Fruit fly (Drosophila melanogaster) whole organism, prepupa: ENCODE data around the gene PolD1.
A peak's percentile ranks its signal among the peaks of the same experiment; 100 is the strongest.

ENCODE experiments used
- CG10631 ChIP-seq: fragments of 200-800 bp; sonication (Bioruptor generic); optimal IDR thresholded peaks from 2 replicates; lab custom pipeline; 2016; ENCODE audit warnings: missing biosample characterization, missing genetic modification characterization
- CG10669 ChIP-seq: fragments of 200-800 bp; sonication (Bioruptor generic); optimal IDR thresholded peaks from 3 replicates; lab custom pipeline; 2018; ENCODE audit warnings: missing biosample characterization, mild to moderate bottlenecking, missing genetic modification characterization, moderate library complexity
- CG11294 ChIP-seq: fragments of 200-800 bp; sonication (Bioruptor generic); IDR thresholded peaks from 2 replicates; pipeline ENCODE4 v1.3.6; 2022; ENCODE audit warnings: missing biosample characterization, missing genetic modification characterization
- CG11762 ChIP-seq: fragments of 200-800 bp; sonication (Bioruptor generic); optimal IDR thresholded peaks from 3 replicates; lab custom pipeline; 2016; ENCODE audit warnings: missing biosample characterization, missing genetic modification characterization; ENCODE audit not compliant: insufficient read depth
- CG11902 ChIP-seq: fragments of 200-800 bp; sonication (Bioruptor generic); optimal IDR thresholded peaks from 3 replicates; lab custom pipeline; 2016; ENCODE audit warnings: missing biosample characterization, missing genetic modification characterization
- CG15336 ChIP-seq: fragments of 200-800 bp; sonication (Bioruptor generic); IDR thresholded peaks from 2 replicates; pipeline ENCODE4 v1.3.6; 2022; ENCODE audit warnings: missing biosample characterization, missing genetic modification characterization
- CG1621 ChIP-seq: fragments of 200-800 bp; sonication (Bioruptor generic); optimal IDR thresholded peaks from 3 replicates; lab custom pipeline; 2018; ENCODE audit warnings: missing biosample characterization, mild to moderate bottlenecking, missing genetic modification characterization
- CG16779 ChIP-seq: fragments of 200-800 bp; sonication (Bioruptor generic); optimal IDR thresholded peaks from 3 replicates; lab custom pipeline; 2017; ENCODE audit warnings: missing biosample characterization, mild to moderate bottlenecking, missing genetic modification characterization
- CG3032 ChIP-seq: fragments of 200-800 bp; optimal IDR thresholded peaks from 2 replicates; lab custom pipeline; 2019; ENCODE audit warnings: missing biosample characterization, mild to moderate bottlenecking, missing genetic modification characterization, moderate library complexity
- CG31627 ChIP-seq: fragments of 200-800 bp; sonication (Bioruptor generic); optimal IDR thresholded peaks from 3 replicates; lab custom pipeline; 2016; ENCODE audit warnings: missing biosample characterization, missing genetic modification characterization
- CG32006 ChIP-seq: fragments of 200-800 bp; sonication (Bioruptor generic); optimal IDR thresholded peaks from 3 replicates; lab custom pipeline; 2017; ENCODE audit warnings: missing biosample characterization, mild to moderate bottlenecking, missing genetic modification characterization
- CG34406 ChIP-seq: fragments of 200-800 bp; sonication (Bioruptor generic); optimal IDR thresholded peaks from 3 replicates; lab custom pipeline; 2016; ENCODE audit warnings: missing biosample characterization, missing genetic modification characterization
- CG3919 ChIP-seq: fragments of 200-800 bp; sonication (Bioruptor generic); optimal IDR thresholded peaks from 3 replicates; lab custom pipeline; 2016; ENCODE audit warnings: missing biosample characterization, missing genetic modification characterization
- CG4318 ChIP-seq: fragments of 200-800 bp; sonication (Bioruptor generic); optimal IDR thresholded peaks from 3 replicates; lab custom pipeline; 2017; ENCODE audit warnings: missing biosample characterization, mild to moderate bottlenecking, missing genetic modification characterization
- CG6163 ChIP-seq: fragments of 200-800 bp; sonication (Bioruptor generic); IDR thresholded peaks from 3 replicates; pipeline ENCODE4 v1.3.6; 2022; ENCODE audit warnings: missing biosample characterization, missing genetic modification characterization
- CG6276 ChIP-seq: fragments of 200-800 bp; sonication (Bioruptor generic); optimal IDR thresholded peaks from 2 replicates; lab custom pipeline; 2017; ENCODE audit warnings: missing biosample characterization, mild to moderate bottlenecking, missing genetic modification characterization
- CG6792 ChIP-seq: fragments of 200-800 bp; sonication (Bioruptor generic); optimal IDR thresholded peaks from 3 replicates; lab custom pipeline; 2016; ENCODE audit warnings: missing biosample characterization, missing genetic modification characterization
- CG6808 ChIP-seq: fragments of 200-800 bp; sonication (Bioruptor generic); optimal IDR thresholded peaks from 3 replicates; lab custom pipeline; 2017; ENCODE audit warnings: missing biosample characterization, missing genetic modification characterization, mild to moderate bottlenecking, moderate library complexity, missing genetic modification reagents
- CG6854 ChIP-seq: fragments of 200-800 bp; sonication (Bioruptor generic); optimal IDR thresholded peaks from 2 replicates; lab custom pipeline; 2017; ENCODE audit warnings: missing biosample characterization, mild to moderate bottlenecking, missing genetic modification characterization
- CG7368 ChIP-seq: fragments of 200-800 bp; sonication (Bioruptor generic); optimal IDR thresholded peaks from 3 replicates; lab custom pipeline; 2016; ENCODE audit warnings: missing biosample characterization, missing genetic modification characterization
- CG8119 ChIP-seq: fragments of 200-800 bp; sonication (Bioruptor generic); IDR thresholded peaks from 3 replicates; pipeline ENCODE4 v1.3.6; 2022; ENCODE audit warnings: missing biosample characterization, missing genetic modification characterization
- CG9139 ChIP-seq: fragments of 200-800 bp; sonication (Bioruptor generic); optimal IDR thresholded peaks from 3 replicates; lab custom pipeline; 2017; ENCODE audit warnings: missing biosample characterization, mild to moderate bottlenecking, missing genetic modification characterization
- Eip75B ChIP-seq: fragments of 200-800 bp; sonication (Bioruptor generic); optimal IDR thresholded peaks from 3 replicates; lab custom pipeline; 2016; ENCODE audit warnings: missing biosample characterization, missing genetic modification characterization
- Eip78C ChIP-seq: fragments of 200-800 bp; sonication (Bioruptor generic); peaks from one replicate; lab custom pipeline; 2016; ENCODE audit warnings: missing biosample characterization, missing genetic modification characterization
- Eip93F ChIP-seq: fragments of 200-800 bp; sonication (Bioruptor generic); optimal IDR thresholded peaks from 2 replicates; lab custom pipeline; 2016; ENCODE audit warnings: missing biosample characterization, mild to moderate bottlenecking, missing genetic modification characterization
- Ets21C ChIP-seq: fragments of 200-800 bp; sonication (Bioruptor generic); optimal IDR thresholded peaks from 3 replicates; lab custom pipeline; 2016; ENCODE audit warnings: missing biosample characterization, missing genetic modification characterization
- Ets96B ChIP-seq: fragments of 200-800 bp; optimal IDR thresholded peaks from 2 replicates; lab custom pipeline; 2019; ENCODE audit warnings: missing biosample characterization, mild to moderate bottlenecking, missing genetic modification characterization, moderate library complexity
- Gug ChIP-seq: fragments of 200-800 bp; sonication (Bioruptor generic); IDR thresholded peaks from 2 replicates; pipeline ENCODE4 v1.3.6; 2022; ENCODE audit warnings: missing biosample characterization, missing genetic modification characterization
- Hr38 ChIP-seq: sonication (Bioruptor generic); optimal IDR thresholded peaks from 2 replicates; lab custom pipeline; 2016; ENCODE audit warnings: missing biosample characterization, missing genetic modification characterization
- Hr39 ChIP-seq: fragments of 200-800 bp; sonication (Bioruptor generic); optimal IDR thresholded peaks from 2 replicates; lab custom pipeline; 2016; ENCODE audit warnings: missing biosample characterization, missing genetic modification characterization
- Hr4 ChIP-seq: fragments of 200-800 bp; sonication (Bioruptor generic); optimal IDR thresholded peaks from 3 replicates; lab custom pipeline; 2016; ENCODE audit warnings: missing biosample characterization, missing genetic modification characterization
- Met ChIP-seq: fragments of 200-800 bp; sonication (Bioruptor generic); optimal IDR thresholded peaks from 3 replicates; lab custom pipeline; 2016; ENCODE audit warnings: missing biosample characterization, missing genetic modification characterization
- OdsH ChIP-seq: fragments of 200-800 bp; sonication (Bioruptor generic); optimal IDR thresholded peaks from 3 replicates; lab custom pipeline; 2016; ENCODE audit warnings: missing biosample characterization, missing genetic modification characterization
- Sox102F ChIP-seq: fragments of 200-800 bp; sonication (Bioruptor generic); optimal IDR thresholded peaks from 2 replicates; lab custom pipeline; 2016; ENCODE audit warnings: missing biosample characterization, mild to moderate bottlenecking, missing genetic modification characterization
- Sox14 ChIP-seq: fragments of 200-800 bp; sonication (Bioruptor generic); optimal IDR thresholded peaks from 3 replicates; lab custom pipeline; 2016; ENCODE audit warnings: missing biosample characterization, missing genetic modification characterization
- Sox15 ChIP-seq: fragments of 200-800 bp; sonication (Bioruptor generic); optimal IDR thresholded peaks from 3 replicates; lab custom pipeline; 2016; ENCODE audit warnings: missing biosample characterization, missing genetic modification characterization
- achi ChIP-seq: fragments of 200-800 bp; sonication (Bioruptor generic); optimal IDR thresholded peaks from 3 replicates; lab custom pipeline; 2016; ENCODE audit warnings: missing biosample characterization, missing genetic modification characterization
- dsx ChIP-seq: fragments of 200-800 bp; optimal IDR thresholded peaks from 3 replicates; lab custom pipeline; 2019; ENCODE audit warnings: missing biosample characterization, mild to moderate bottlenecking, missing genetic modification characterization, moderate library complexity; ENCODE audit not compliant: poor library complexity, severe bottlenecking
- eg ChIP-seq: fragments of 200-800 bp; sonication (Bioruptor generic); IDR thresholded peaks from 3 replicates; pipeline ENCODE4 v1.3.6; 2022; ENCODE audit warnings: missing biosample characterization, missing genetic modification characterization
- fd59A ChIP-seq: fragments of 200-800 bp; sonication (Bioruptor generic); optimal IDR thresholded peaks from 2 replicates; lab custom pipeline; 2017; ENCODE audit warnings: missing biosample characterization, mild to moderate bottlenecking, missing genetic modification characterization, missing genetic modification reagents
- fd85E ChIP-seq: fragments of 200-800 bp; sonication (Bioruptor generic); optimal IDR thresholded peaks from 3 replicates; lab custom pipeline; 2016; ENCODE audit warnings: missing biosample characterization, missing genetic modification characterization
- fkh ChIP-seq: fragments of 200-800 bp; sonication (Bioruptor generic); optimal IDR thresholded peaks from 3 replicates; lab custom pipeline; 2017; ENCODE audit warnings: missing biosample characterization, mild to moderate bottlenecking, missing genetic modification characterization, moderate library complexity
- lz ChIP-seq: fragments of 200-800 bp; sonication (Bioruptor generic); optimal IDR thresholded peaks from 3 replicates; lab custom pipeline; 2016; ENCODE audit warnings: missing biosample characterization, missing genetic modification characterization
- net ChIP-seq: fragments of 200-800 bp; sonication (Bioruptor generic); optimal IDR thresholded peaks from 3 replicates; lab custom pipeline; 2016; ENCODE audit warnings: missing biosample characterization, missing genetic modification characterization
- ss ChIP-seq, 2 experiments: fragments of 200-800 bp; sonication (Bioruptor generic); optimal IDR thresholded peaks; 2 replicates in 1 of 2; 3 replicates in 1 of 2; lab custom pipeline; 2017 to 2018; ENCODE audit warnings: mild to moderate bottlenecking in 2 of 2, missing biosample characterization in 2 of 2, missing genetic modification characterization in 2 of 2, moderate library complexity in 1 of 2
- svp ChIP-seq: fragments of 200-800 bp; sonication (Bioruptor generic); peaks from one replicate; lab custom pipeline; 2016; ENCODE audit warnings: missing biosample characterization, missing genetic modification characterization
- topi ChIP-seq: fragments of 200-800 bp; sonication (Bioruptor generic); optimal IDR thresholded peaks from 3 replicates; lab custom pipeline; 2016; ENCODE audit warnings: missing biosample characterization, missing genetic modification characterization
- vri ChIP-seq: fragments of 200-800 bp; sonication (Bioruptor generic); optimal IDR thresholded peaks from 3 replicates; lab custom pipeline; 2016; ENCODE audit warnings: missing biosample characterization, mild to moderate bottlenecking, missing genetic modification characterization

PolD1 gene

DNA sequence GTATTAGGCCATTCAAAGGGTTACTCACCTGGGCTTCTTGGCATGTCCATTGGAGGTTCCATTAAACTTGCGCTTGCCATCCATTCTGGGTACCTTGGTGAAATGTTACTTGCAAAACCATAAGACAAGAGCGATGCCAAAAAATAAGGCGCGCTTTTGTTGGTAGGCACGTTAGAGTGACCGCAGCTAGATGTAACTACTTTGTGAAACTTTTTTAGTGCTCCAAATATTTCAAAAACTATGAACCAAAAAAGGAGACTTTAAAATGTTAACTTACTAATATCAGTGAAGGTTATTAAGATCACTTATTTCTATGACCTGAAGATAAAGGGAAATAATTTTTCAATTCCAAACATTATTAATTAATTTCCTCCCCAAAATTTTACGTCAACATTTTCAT is at the start of gene PolD1:
Gene PolD1, minus strand, starts transcription at position 181 of the 400 bp plus-strand sequence.
- no peak for TF ChIP-seq CG11294 (GFP tag; lab: Robert Waterston, UW)
- TF ChIP-seq Ets96B (tag; lab: Kevin White, UChicago): no peak
- TF ChIP-seq Sox15 (GFP tag; lab: Kevin White, UChicago): no peak
- TF ChIP-seq CG32006 (GFP tag; lab: Kevin White, UChicago): no peak
- no peak for TF ChIP-seq ss (GFP tag; optimal IDR thresholded peaks at IDR 0.05; lab: Kevin White, UChicago)
- TF ChIP-seq CG1621 (tag; lab: Kevin White, UChicago): no peak
- no peak for TF ChIP-seq fd85E (GFP tag; lab: Kevin White, UChicago)
- no peak for TF ChIP-seq Sox14 (GFP tag; lab: Kevin White, UChicago)
- no peak for TF ChIP-seq Eip78C (GFP tag; lab: Kevin White, UChicago)
- no peak for TF ChIP-seq CG3032 (tag; lab: Kevin White, UChicago)
- TF ChIP-seq Hr39: no peak
- TF ChIP-seq fd59A (GFP tag; lab: Kevin White, UChicago): no peak
- TF ChIP-seq Met: no peak
- TF ChIP-seq Eip75B (GFP tag; lab: Kevin White, UChicago): no peak

DNA sequence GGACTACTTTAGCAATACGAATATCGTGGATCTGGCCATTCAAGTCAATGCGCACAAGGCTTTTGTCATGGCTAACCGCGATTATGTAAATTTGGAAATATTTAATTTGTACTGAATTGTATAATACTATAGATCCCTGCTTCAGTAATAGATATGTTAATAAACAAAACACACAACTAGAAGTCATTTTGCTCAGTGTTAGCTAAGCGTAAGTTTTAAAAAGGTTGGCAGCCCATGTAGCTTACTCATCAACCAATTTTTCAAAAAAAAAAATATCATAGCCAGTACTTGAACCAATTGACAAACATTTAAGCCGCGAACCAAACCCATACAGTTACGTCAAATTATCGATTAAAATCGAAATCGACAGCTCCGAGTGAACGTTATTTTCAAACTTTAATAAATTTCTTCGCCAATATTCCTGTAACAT is 49.4 kb upstream of the PolD1 start:
- TF ChIP-seq lz (GFP tag; lab: Kevin White, UChicago): peak; percentile 72
- peak; percentile 82; the same call in 2 of the 3 replicates for TF ChIP-seq CG8119 (GFP tag; lab: Robert Waterston, UW)
- peak; percentile 74 for TF ChIP-seq CG34406
- peak; percentile 75 for TF ChIP-seq CG32006 (GFP tag; lab: Kevin White, UChicago)
- TF ChIP-seq Gug (GFP tag; lab: Robert Waterston, UW): peak; percentile 73
- TF ChIP-seq CG6854 (GFP tag; lab: Kevin White, UChicago): peak; percentile 42
- TF ChIP-seq Hr39: peak; percentile 78
- peak; percentile 83 for TF ChIP-seq CG3919 (GFP tag; lab: Kevin White, UChicago)
- TF ChIP-seq Ets96B (tag; lab: Kevin White, UChicago): peak; percentile 59
- no peak for TF ChIP-seq vri (GFP tag; lab: Kevin White, UChicago)
- TF ChIP-seq Eip93F (GFP tag; lab: Kevin White, UChicago): no peak
- peak; percentile 17 for TF ChIP-seq CG11902 (GFP tag; lab: Kevin White, UChicago)
- peak; percentile 43 for TF ChIP-seq Ets21C
- TF ChIP-seq CG4318 (GFP tag; lab: Kevin White, UChicago): peak; percentile 35
- peak; percentile 70 for TF ChIP-seq OdsH (GFP tag; lab: Kevin White, UChicago)
- TF ChIP-seq topi (GFP tag; lab: Kevin White, UChicago): peak; percentile 65
- peak; percentile 42 for TF ChIP-seq dsx
- TF ChIP-seq CG1621 (tag; lab: Kevin White, UChicago): peak; percentile 66
- TF ChIP-seq CG7368 (GFP tag; lab: Kevin White, UChicago): peak; percentile 50
- TF ChIP-seq CG15336: peak; percentile 91
- peak; percentile 78 for TF ChIP-seq Hr4 (GFP tag; lab: Kevin White, UChicago)
- peak; percentile 74 for TF ChIP-seq Sox14 (GFP tag; lab: Kevin White, UChicago)
- TF ChIP-seq fkh (GFP tag; lab: Kevin White, UChicago): peak; percentile 43
- TF ChIP-seq CG6276 (GFP tag; lab: Kevin White, UChicago): peak; percentile 76
- TF ChIP-seq svp (GFP tag; lab: Kevin White, UChicago): peak; percentile 88
- TF ChIP-seq Eip78C (GFP tag; lab: Kevin White, UChicago): peak; percentile 94
- TF ChIP-seq Sox15 (GFP tag; lab: Kevin White, UChicago): peak; percentile 43
- TF ChIP-seq ss (GFP tag; optimal IDR thresholded peaks at IDR 0.05; lab: Kevin White, UChicago): peak; percentile 3 to 49
- peak; percentile 55 for TF ChIP-seq CG16779
- TF ChIP-seq CG31627 (GFP tag; lab: Kevin White, UChicago): peak; percentile 73
- peak; percentile 70 for TF ChIP-seq CG6808 (GFP tag; lab: Kevin White, UChicago)
- TF ChIP-seq achi (GFP tag; lab: Kevin White, UChicago): peak; percentile 70
- peak; percentile 68 for TF ChIP-seq CG10669 (GFP tag; lab: Kevin White, UChicago)
- peak; percentile 85 for TF ChIP-seq CG6163 (GFP tag; lab: Robert Waterston, UW)
- TF ChIP-seq CG3032 (tag; lab: Kevin White, UChicago): peak; percentile 74
- TF ChIP-seq Eip75B (GFP tag; lab: Kevin White, UChicago): peak; percentile 84
- TF ChIP-seq CG10631 (GFP tag; lab: Kevin White, UChicago): peak; percentile 65
- peak; percentile 67 for TF ChIP-seq net
- TF ChIP-seq Hr38 (GFP tag; lab: Kevin White, UChicago): no peak
- peak; percentile 53 for TF ChIP-seq CG6792 (GFP tag; lab: Kevin White, UChicago)
- TF ChIP-seq CG11762 (GFP tag; lab: Kevin White, UChicago): peak; percentile 53
- peak; percentile 80 for TF ChIP-seq Met
- TF ChIP-seq CG9139 (GFP tag; lab: Kevin White, UChicago): no peak
- peak; percentile 76 for TF ChIP-seq Sox102F
- peak; percentile 89 for TF ChIP-seq eg (GFP tag; lab: Robert Waterston, UW)
